Worm (Caenorhabditis elegans) whole organism, midembryonic: ENCODE data around the gene M03C11.1.

Experiments
- flt-1 ChIP-seq: fragments of 200-800 bp; sonication (Bioruptor generic); IDR thresholded peaks from 2 replicates; pipeline ENCODE4 v1.3.6; 2022; ENCODE audit warnings: missing genetic modification characterization, missing compliant biosample characterization
- klf-2 ChIP-seq: fragments of 200-800 bp; sonication (Bioruptor generic); conservative IDR thresholded peaks from 2 replicates; pipeline ENCODE4 v1.3.6; 2022; ENCODE audit warnings: missing genetic modification reagents, missing genetic modification characterization, missing compliant biosample characterization
- med-1 ChIP-seq: sonication (generic microtip); optimal IDR thresholded peaks from 2 replicates; lab custom pipeline; 2017; ENCODE audit warnings: missing genetic modification characterization, mild to moderate bottlenecking, missing compliant biosample characterization, antibody characterized with exemption, missing genetic modification reagents; ENCODE audit not compliant: insufficient read depth
- ref-1 ChIP-seq: fragments of 200-800 bp; sonication (Bioruptor generic); conservative IDR thresholded peaks from 2 replicates; pipeline ENCODE4 v1.3.6; 2022; ENCODE audit warnings: missing genetic modification reagents, missing genetic modification characterization, missing compliant biosample characterization
- tab-1 ChIP-seq: fragments of 200-800 bp; sonication (Bioruptor generic); IDR thresholded peaks from 2 replicates; pipeline ENCODE4 v1.3.6; 2022; ENCODE audit warnings: missing genetic modification characterization, missing compliant biosample characterization

DNA sequence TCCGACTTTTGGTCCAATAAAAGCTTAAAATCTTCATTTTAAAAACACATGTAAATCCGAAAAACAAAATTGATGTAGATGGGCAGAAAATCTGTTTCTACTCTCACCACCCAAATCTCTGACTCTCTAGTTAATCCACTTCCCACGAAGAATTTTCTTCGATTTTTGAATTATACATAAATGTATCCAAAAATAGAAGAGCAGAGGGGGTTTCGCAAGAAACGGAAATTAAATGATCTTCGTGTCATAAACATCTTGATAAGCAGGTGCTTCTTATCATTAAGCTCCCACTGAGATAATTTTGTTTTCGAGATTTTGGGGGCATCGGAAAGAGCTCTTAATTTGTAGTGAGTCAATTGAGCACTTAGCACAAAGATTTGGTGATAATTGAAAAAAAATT, 6.3 kb downstream of the M03C11.1 start:
- TF ChIP-seq ref-1 (GFP tag; lab: Robert Waterston, UW) = no peak
- TF ChIP-seq klf-2 = no peak
- TF ChIP-seq tab-1 (GFP tag; lab: Robert Waterston, UW) = no peak
- TF ChIP-seq med-1 (GFP tag; lab: Kevin White, UChicago) = no peak
- TF ChIP-seq flt-1 (GFP tag; lab: Robert Waterston, UW) = no peak
